Worm (Caenorhabditis elegans): ENCODE results near the gene C30G4.2.

The C30G4.2 gene

DNA sequence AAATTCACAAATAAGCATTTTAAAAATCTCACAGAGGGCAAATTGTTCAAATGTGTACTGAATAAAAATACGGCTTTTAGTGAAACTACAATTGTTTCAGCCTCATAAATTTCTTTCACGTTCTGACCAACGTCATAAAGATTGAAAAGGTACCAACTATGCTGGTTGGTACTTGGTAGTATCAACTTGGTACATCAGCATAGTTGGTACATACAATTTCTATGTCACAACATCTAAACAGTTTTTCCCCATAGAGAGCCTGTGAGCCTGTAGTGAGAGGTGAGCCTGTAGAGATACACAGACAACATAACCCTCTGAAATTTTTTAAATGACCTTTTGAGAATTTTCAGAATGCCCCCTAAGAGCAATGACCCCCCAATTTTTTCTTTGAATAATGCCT lies 26.3 kb downstream of the C30G4.2 start:
- TF ChIP-seq nhr-11 (tag; optimal IDR thresholded peaks at IDR 0.05) (no peak), xbp-1 (tag; optimal IDR thresholded peaks at IDR 0.05) (no peak), hlh-4 (tag; optimal IDR thresholded peaks at IDR 0.05) (no peak), snpc-4 (tag; optimal IDR thresholded peaks at IDR 0.05) (no peak), elt-3 (tag; optimal IDR thresholded peaks at IDR 0.05) (no peak), hlh-17 (GFP tag; optimal IDR thresholded peaks at IDR 0.05; ENCODE audit: borderline replicate concordance) (no peak), pag-3 (tag; optimal IDR thresholded peaks at IDR 0.05; ENCODE audit: borderline replicate concordance, insufficient read depth) (no peak), ces-1 (GFP tag; optimal IDR thresholded peaks at IDR 0.05) (no peak)

DNA sequence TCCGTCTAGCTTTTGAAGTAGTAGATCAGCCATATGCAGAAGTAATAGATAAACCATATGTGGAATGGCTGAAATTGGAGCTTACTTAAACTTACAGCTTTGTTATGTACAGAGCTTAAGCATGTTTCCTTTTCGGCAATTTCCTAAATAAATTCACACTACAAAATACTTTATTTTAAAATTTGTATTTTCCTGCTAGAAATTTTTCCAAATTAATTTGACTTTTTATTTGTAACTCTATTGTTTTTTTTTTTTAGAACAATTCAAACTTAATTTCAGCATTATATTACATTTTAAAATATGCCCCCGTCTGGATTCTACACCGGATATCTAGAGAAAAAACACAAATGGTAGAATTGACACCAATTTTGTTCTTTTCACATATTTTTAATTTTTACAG lies 32.3 kb downstream of the C30G4.2 start, which contains the start of gene F35B3.3:
Gene F35B3.3, plus strand, starts transcription at position 301 of the 400 bp plus-strand sequence.
- TF ChIP-seq nhr-11 (tag; optimal IDR thresholded peaks at IDR 0.05) (no peak), nhr-12 (tag; optimal IDR thresholded peaks at IDR 0.05) (no peak), efl-3 (GFP tag; optimal IDR thresholded peaks at IDR 0.05) (no peak)

- TF ChIP-seq Y116A8C.19 (tag; optimal IDR thresholded peaks at IDR 0.05; ENCODE audit: borderline replicate concordance) (no peak), ceh-63 (GFP tag; optimal IDR thresholded peaks at IDR 0.05) (no peak), isw-1 (GFP tag; IDR thresholded peaks at IDR 0.05) (no peak), fkh-4 (tag; optimal IDR thresholded peaks at IDR 0.05; ENCODE audit: borderline replicate concordance) (no peak), swsn-7 (tag; optimal IDR thresholded peaks at IDR 0.05) (no peak), C04F5.9 (tag; optimal IDR thresholded peaks at IDR 0.05) (no peak), alr-1 (tag; optimal IDR thresholded peaks at IDR 0.05; ENCODE audit: borderline replicate concordance) (no peak), nhr-11 (tag; optimal IDR thresholded peaks at IDR 0.05) (no peak), unc-30 (tag; optimal IDR thresholded peaks at IDR 0.05) (no peak), zag-1 (tag; optimal IDR thresholded peaks at IDR 0.05) (no peak), dsc-1 (tag; optimal IDR thresholded peaks at IDR 0.05) (no peak)
Observed at ce11 chrX:17006843-17007242, 38.6 kb downstream of the C30G4.2 start.

DNA sequence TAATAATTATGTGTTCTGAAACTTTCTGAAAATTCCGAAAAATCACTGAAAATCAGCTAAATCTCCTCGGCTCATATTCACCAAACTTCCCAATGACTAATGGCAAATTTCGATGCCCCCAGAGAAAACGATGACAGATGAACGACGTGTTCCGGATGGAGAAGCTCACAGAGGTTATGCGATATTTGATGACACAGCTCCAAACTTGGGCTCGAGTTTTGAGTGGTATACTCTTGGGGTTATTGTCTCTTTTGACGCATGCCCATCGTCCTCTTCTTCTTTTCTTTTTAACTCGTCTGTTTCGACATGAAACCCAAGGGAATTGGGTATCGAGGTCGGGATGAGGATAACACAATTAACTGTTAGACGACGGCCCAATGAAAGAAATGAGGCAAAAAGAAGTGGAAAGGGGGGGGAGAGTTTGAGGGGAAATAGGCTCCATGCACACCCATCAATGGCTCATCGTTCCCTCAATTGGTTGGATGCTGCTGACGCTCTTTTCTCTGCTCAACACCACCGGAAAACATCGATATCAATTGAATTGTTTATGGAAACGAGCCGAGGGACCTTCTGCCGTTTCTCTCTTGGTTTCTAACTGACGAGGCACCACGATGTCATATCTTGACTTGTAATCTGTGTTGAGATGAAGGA lies 41.8 kb downstream of the C30G4.2 start:
- no peak for TF ChIP-seq aly-2 (tag; optimal IDR thresholded peaks at IDR 0.05)
- no peak for TF ChIP-seq jun-1 (tag; optimal IDR thresholded peaks at IDR 0.05)
- TF ChIP-seq sox-4 (tag; optimal IDR thresholded peaks at IDR 0.05), result no peak
- TF ChIP-seq ces-1 (GFP tag; optimal IDR thresholded peaks at IDR 0.05), result no peak
- TF ChIP-seq nhr-11 (tag; optimal IDR thresholded peaks at IDR 0.05), result no peak
- no peak for TF ChIP-seq unc-130 (tag; optimal IDR thresholded peaks at IDR 0.05)
- TF ChIP-seq nhr-71 (tag; optimal IDR thresholded peaks at IDR 0.05), result peak; percentile 20
- no peak for TF ChIP-seq ets-5 (GFP tag; IDR thresholded peaks at IDR 0.05)
- peak; percentile 53 for TF ChIP-seq mab-9 (GFP tag; IDR thresholded peaks at IDR 0.05)
- TF ChIP-seq nhr-77 (tag; optimal IDR thresholded peaks at IDR 0.05), result no peak
- TF ChIP-seq lsy-2 (tag; optimal IDR thresholded peaks at IDR 0.05), result peak in 1 of 2 experiments; percentile 15
- no peak for TF ChIP-seq efl-1 (optimal IDR thresholded peaks at IDR 0.05)
- TF ChIP-seq efl-1 (GFP tag; optimal IDR thresholded peaks at IDR 0.05 in 1 of 2), result no peak
- TF ChIP-seq nhr-47 (tag; optimal IDR thresholded peaks at IDR 0.05), result peak; percentile 12
- peak; percentile 82 for TF ChIP-seq lin-14 (GFP tag; optimal IDR thresholded peaks at IDR 0.05)
- no peak for TF ChIP-seq tlp-1 (tag; optimal IDR thresholded peaks at IDR 0.05)
- no peak for TF ChIP-seq nhr-237 (tag; optimal IDR thresholded peaks at IDR 0.05)
- no peak for TF ChIP-seq grh-1 (GFP tag; IDR thresholded peaks at IDR 0.05)
- TF ChIP-seq efl-3 (GFP tag; optimal IDR thresholded peaks at IDR 0.05), result no peak
- peak; percentile 62 for TF ChIP-seq tbx-2 (tag; optimal IDR thresholded peaks at IDR 0.05)
- no peak for TF ChIP-seq aha-1 (tag; optimal IDR thresholded peaks at IDR 0.05)
- no peak for TF ChIP-seq dsc-1 (tag; optimal IDR thresholded peaks at IDR 0.05)

All from whole organism, L1 larva.